Fruit fly (Drosophila melanogaster) whole organism, prepupa: ENCODE measurements around the gene CG7573.

Experiments
- CG10669 ChIP-seq: fragments of 200-800 bp; sonication (Bioruptor generic); optimal IDR thresholded peaks from 3 replicates; lab custom pipeline; 2018; ENCODE audit warnings: missing biosample characterization, mild to moderate bottlenecking, missing genetic modification characterization, moderate library complexity
- CG3919 ChIP-seq: fragments of 200-800 bp; sonication (Bioruptor generic); optimal IDR thresholded peaks from 3 replicates; lab custom pipeline; 2016; ENCODE audit warnings: missing biosample characterization, missing genetic modification characterization
- CG6792 ChIP-seq: fragments of 200-800 bp; sonication (Bioruptor generic); optimal IDR thresholded peaks from 3 replicates; lab custom pipeline; 2016; ENCODE audit warnings: missing biosample characterization, missing genetic modification characterization
- Eip78C ChIP-seq: fragments of 200-800 bp; sonication (Bioruptor generic); peaks from one replicate; lab custom pipeline; 2016; ENCODE audit warnings: missing biosample characterization, missing genetic modification characterization
- Eip93F ChIP-seq: fragments of 200-800 bp; sonication (Bioruptor generic); optimal IDR thresholded peaks from 2 replicates; lab custom pipeline; 2016; ENCODE audit warnings: missing biosample characterization, mild to moderate bottlenecking, missing genetic modification characterization
- Gug ChIP-seq: fragments of 200-800 bp; sonication (Bioruptor generic); IDR thresholded peaks from 2 replicates; pipeline ENCODE4 v1.3.6; 2022; ENCODE audit warnings: missing biosample characterization, missing genetic modification characterization
- Sox102F ChIP-seq: fragments of 200-800 bp; sonication (Bioruptor generic); optimal IDR thresholded peaks from 2 replicates; lab custom pipeline; 2016; ENCODE audit warnings: missing biosample characterization, mild to moderate bottlenecking, missing genetic modification characterization
- acj6 ChIP-seq: fragments of 200-800 bp; sonication (Bioruptor generic); optimal IDR thresholded peaks from 3 replicates; lab custom pipeline; 2016; ENCODE audit warnings: missing biosample characterization, missing genetic modification characterization
- lz ChIP-seq: fragments of 200-800 bp; sonication (Bioruptor generic); optimal IDR thresholded peaks from 3 replicates; lab custom pipeline; 2016; ENCODE audit warnings: missing biosample characterization, missing genetic modification characterization
- spab ChIP-seq: fragments of 200-800 bp; sonication (Bioruptor generic); optimal IDR thresholded peaks from 2 replicates; lab custom pipeline; 2017; ENCODE audit warnings: missing biosample characterization, mild to moderate bottlenecking, missing genetic modification characterization, missing genetic modification reagents
- topi ChIP-seq: fragments of 200-800 bp; sonication (Bioruptor generic); optimal IDR thresholded peaks from 3 replicates; lab custom pipeline; 2016; ENCODE audit warnings: missing biosample characterization, missing genetic modification characterization

DNA sequence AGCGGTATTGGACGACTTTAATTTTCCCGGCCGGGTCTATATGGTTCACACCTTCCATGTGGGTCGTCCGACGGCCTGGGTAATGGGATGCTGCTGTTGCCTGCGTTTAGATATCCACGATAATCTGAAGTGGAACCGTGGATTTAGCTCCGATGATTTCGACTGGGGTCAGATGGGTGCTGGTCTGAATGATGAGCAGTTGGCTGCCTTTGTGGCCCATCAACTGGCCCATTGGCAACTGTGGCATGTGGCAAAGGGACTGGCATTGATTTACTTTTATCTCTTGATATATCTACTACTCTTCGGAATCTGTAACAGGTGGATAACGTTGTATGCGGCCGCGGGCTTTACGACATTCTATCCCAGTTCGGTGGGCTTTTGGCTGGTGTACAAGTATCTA is 1.2 kb downstream of the CG7573 start:
- no peak for TF ChIP-seq lz (GFP tag; lab: Kevin White, UChicago)
- TF ChIP-seq CG10669 = no peak
- no peak for TF ChIP-seq acj6 (GFP tag; lab: Kevin White, UChicago)
- no peak for TF ChIP-seq Sox102F (GFP tag; lab: Kevin White, UChicago)
- no peak for TF ChIP-seq Eip93F (GFP tag; lab: Kevin White, UChicago)
- TF ChIP-seq CG6792 (GFP tag; lab: Kevin White, UChicago) = no peak
- no peak for TF ChIP-seq spab (GFP tag; lab: Kevin White, UChicago)
- no peak for TF ChIP-seq Gug (GFP tag; lab: Robert Waterston, UW)
- no peak for TF ChIP-seq CG3919 (GFP tag; lab: Kevin White, UChicago)
- no peak for TF ChIP-seq topi (GFP tag; lab: Kevin White, UChicago)
- no peak for TF ChIP-seq Eip78C (GFP tag; lab: Kevin White, UChicago)
